Fruit fly (Drosophila melanogaster) S2 (cell line): ENCODE measurements around the gene CG4995.

Source experiments
- CG8478 ChIP-seq: fragments of >200 bp; optimal IDR thresholded peaks from 2 replicates; lab custom pipeline; 2018
- CTCF ChIP-seq, 2 experiments: fragments of >200 bp; optimal IDR thresholded peaks; 2 replicates each; lab custom pipeline; 2018

Gene CG4995

dm6 chr2L:10364229-10364628 is 42.0 kb downstream of the CG4995 start, which contains the start of gene lft:
Gene lft, plus strand, starts transcription at chr2L:10364471.
- TF ChIP-seq CG8478 (lab: Kevin White, UChicago): no peak
- TF ChIP-seq CTCF (optimal IDR thresholded peaks at IDR 0.05; lab: Kevin White, UChicago): no peak

dm6 chr2L:10366525-10366924 is 44.2 kb downstream of the CG4995 start, which contains the start of gene CG5056:
Gene CG5056, plus strand, starts transcription at chr2L:10366692.
- TF ChIP-seq CTCF (optimal IDR thresholded peaks at IDR 0.05; lab: Kevin White, UChicago) (no peak), CG8478 (lab: Kevin White, UChicago) (no peak)

dm6 chr2L:10372297-10372696 is 50.0 kb downstream of the CG4995 start:
- TF ChIP-seq CTCF (optimal IDR thresholded peaks at IDR 0.05; lab: Kevin White, UChicago): no peak

dm6 chr2L:10373605-10374269 is 51.5 kb downstream of the CG4995 start, which contains the start of gene rho-5:
Gene rho-5, minus strand, starts transcription at chr2L:10373900.
- TF ChIP-seq CTCF (optimal IDR thresholded peaks at IDR 0.05; lab: Kevin White, UChicago): no peak
- TF ChIP-seq CG8478 (lab: Kevin White, UChicago): no peak
